Worm (Caenorhabditis elegans): ENCODE measurements around the gene F44E2.7.

Gene F44E2.7

DNA sequence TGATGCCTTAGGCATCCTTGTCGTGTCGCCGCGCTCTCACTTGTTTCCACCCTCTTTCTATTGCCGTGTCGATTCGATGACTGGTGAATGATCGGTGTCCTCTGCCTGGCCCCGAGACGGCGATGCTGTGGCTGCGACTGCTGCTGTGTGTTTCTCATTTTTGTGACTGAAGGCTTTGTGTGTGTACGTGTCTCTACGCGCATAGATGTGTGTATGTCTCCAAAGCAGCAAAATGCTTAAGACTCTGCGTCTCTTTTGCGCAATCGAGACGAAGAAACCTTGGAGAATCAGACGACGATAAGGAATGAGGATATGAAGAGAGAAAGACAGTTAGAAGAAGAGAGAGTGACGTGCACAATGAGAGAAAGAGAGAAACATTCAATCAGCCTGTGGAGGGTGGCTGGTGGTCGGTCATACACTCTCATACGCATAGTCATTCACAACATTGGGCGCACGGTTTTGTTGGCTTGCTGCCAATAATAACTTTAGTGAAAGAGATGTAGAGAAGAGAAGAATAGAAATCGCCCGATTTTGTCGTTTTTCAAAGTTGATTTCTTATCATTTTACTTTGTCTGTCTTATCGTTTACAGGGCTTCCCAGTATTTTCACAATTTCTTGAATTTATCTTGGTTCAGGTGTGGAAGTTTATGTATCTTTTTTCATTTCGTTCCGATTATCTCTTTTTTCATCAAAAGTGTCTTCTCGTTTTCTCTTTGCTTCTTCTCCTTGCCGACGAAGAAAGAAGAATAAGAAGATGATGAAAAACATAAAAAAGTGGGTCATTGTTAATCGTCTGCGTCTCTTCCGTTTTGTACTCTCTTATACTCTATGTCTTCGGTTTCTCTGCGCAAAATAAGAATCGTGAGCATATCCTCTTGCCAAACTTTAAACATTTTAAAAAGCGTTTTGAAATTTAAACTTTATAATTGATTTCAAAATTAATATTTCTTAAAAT lies 46.1 kb downstream of the F44E2.7 start (continued):
- TF ChIP-seq nhr-25 (tag; optimal IDR thresholded peaks at IDR 0.05; ENCODE audit: borderline replicate concordance, insufficient read depth) (peak; percentile 92), gei-8 (GFP tag; optimal IDR thresholded peaks at IDR 0.05) (peak; percentile 94), zip-2 (tag; optimal IDR thresholded peaks at IDR 0.05) (no peak), dpl-1 (GFP tag; optimal IDR thresholded peaks at IDR 0.05) (peak; percentile 58), ceh-82 (tag; optimal IDR thresholded peaks at IDR 0.05) (no peak), F10B5.3 (tag; optimal IDR thresholded peaks at IDR 0.05) (peak; percentile 69), mep-1 (tag; optimal IDR thresholded peaks at IDR 0.05) (peak; percentile 97), ceh-28 (tag; optimal IDR thresholded peaks at IDR 0.05) (peak; percentile 68), rbr-2 (tag; optimal IDR thresholded peaks at IDR 0.05) (peak; percentile 95), ctbp-1 (GFP tag; IDR thresholded peaks at IDR 0.05) (peak; percentile 83), jun-1 (tag; optimal IDR thresholded peaks at IDR 0.05) (peak; percentile 94), ama-1 (optimal IDR thresholded peaks at IDR 0.05) (peak; percentile 42), daf-16 (GFP tag; optimal IDR thresholded peaks at IDR 0.05) (peak; percentile 79 to 96), daf-16 (tag; optimal IDR thresholded peaks at IDR 0.05) (peak; percentile 82), Y48G9A.11 (GFP tag; IDR thresholded peaks at IDR 0.05) (no peak), ces-1 (GFP tag; optimal IDR thresholded peaks at IDR 0.05) (no peak), T20F7.1 (GFP tag; optimal IDR thresholded peaks at IDR 0.05) (peak; percentile 87), dmd-8 (GFP tag; IDR thresholded peaks at IDR 0.05) (no peak), F49E8.2 (tag; optimal IDR thresholded peaks at IDR 0.05; ENCODE audit: borderline replicate concordance) (no peak), spr-1 (tag; optimal IDR thresholded peaks at IDR 0.05) (peak; percentile 82), lin-39 (tag; optimal IDR thresholded peaks at IDR 0.05) (peak; percentile 34)

DNA sequence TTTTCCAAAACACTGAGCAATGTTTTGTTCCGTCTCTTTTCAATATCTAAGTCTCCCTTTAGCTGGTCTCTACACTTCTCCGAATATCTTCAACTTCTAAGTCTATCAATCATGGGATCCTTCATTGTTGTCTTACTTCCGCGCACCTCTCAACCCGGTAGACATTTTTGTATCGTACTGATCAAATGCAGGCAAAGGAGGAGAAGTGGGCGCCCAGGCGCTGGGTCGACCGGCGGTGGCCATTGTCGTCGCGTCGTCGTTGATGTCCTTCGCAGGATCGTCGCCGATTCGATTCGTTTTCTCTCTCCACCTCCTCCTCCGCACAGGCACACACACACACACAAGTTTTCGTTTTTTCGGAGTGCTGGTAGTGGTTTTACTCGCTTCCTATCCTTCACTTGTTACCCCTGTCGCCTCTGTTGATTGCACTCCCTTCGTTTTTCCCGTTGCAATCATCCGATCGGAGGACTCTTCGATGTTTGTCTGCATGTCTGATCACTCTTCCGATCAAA lies 46.9 kb downstream of the F44E2.7 start:
- TF ChIP-seq nhr-48 (tag; optimal IDR thresholded peaks at IDR 0.05) (no peak), rbr-2 (tag; optimal IDR thresholded peaks at IDR 0.05) (no peak), nhr-28 (tag; optimal IDR thresholded peaks at IDR 0.05) (no peak), R02D3.7 (tag; optimal IDR thresholded peaks at IDR 0.05) (no peak), zfp-3 (GFP tag; conservative IDR thresholded peaks at IDR 0.05) (no peak), aha-1 (tag) (peak; percentile 94), daf-16 (GFP tag; optimal IDR thresholded peaks at IDR 0.05) (no peak), daf-16 (tag; optimal IDR thresholded peaks at IDR 0.05) (no peak), F37D6.2 (tag; optimal IDR thresholded peaks at IDR 0.05) (no peak), lin-15B (tag; optimal IDR thresholded peaks at IDR 0.05) (no peak), set-16 (GFP tag; IDR thresholded peaks at IDR 0.05) (peak; percentile 78; the same call in 1 of the 2 replicates), ztf-11 (tag; optimal IDR thresholded peaks at IDR 0.05) (no peak), fkh-10 (GFP tag; optimal IDR thresholded peaks at IDR 0.05) (no peak), attf-4 (tag; optimal IDR thresholded peaks at IDR 0.05) (no peak), Y105C5A.15 (GFP tag; IDR thresholded peaks at IDR 0.05) (no peak), arid-1 (GFP tag; conservative IDR thresholded peaks at IDR 0.05) (no peak), nhr-237 (tag; optimal IDR thresholded peaks at IDR 0.05) (no peak), madf-9 (GFP tag; conservative IDR thresholded peaks at IDR 0.05) (no peak), tra-1 (GFP tag; IDR thresholded peaks at IDR 0.05) (no peak), nhr-76 (tag; optimal IDR thresholded peaks at IDR 0.05) (no peak), zag-1 (tag; optimal IDR thresholded peaks at IDR 0.05) (no peak), mxl-2 (GFP tag; conservative IDR thresholded peaks at IDR 0.05) (0 out of 2 replicates have a peak, but pooled peaks have one; percentile 39), ctbp-1 (GFP tag; IDR thresholded peaks at IDR 0.05) (no peak), ZK337.2 (GFP tag; IDR thresholded peaks at IDR 0.05) (no peak), lin-29 (GFP tag; IDR thresholded peaks at IDR 0.05) (no peak), aly-2 (tag; optimal IDR thresholded peaks at IDR 0.05) (no peak), vab-7 (GFP tag; IDR thresholded peaks at IDR 0.05) (no peak), daf-12 (tag; optimal IDR thresholded peaks at IDR 0.05) (no peak), mdl-1 (tag; optimal IDR thresholded peaks at IDR 0.05) (no peak), mxl-3 (GFP tag; optimal IDR thresholded peaks at IDR 0.05) (no peak), T20F7.1 (GFP tag; optimal IDR thresholded peaks at IDR 0.05) (no peak), ceh-28 (tag; optimal IDR thresholded peaks at IDR 0.05) (no peak), unc-62 (GFP tag; optimal IDR thresholded peaks at IDR 0.05 in 1 of 2) (peak in 1 of 2 experiments; percentile 40), unc-62 (tag; optimal IDR thresholded peaks at IDR 0.05) (no peak)

Data from whole organism, L4 larva.